Worm (Caenorhabditis elegans) whole organism, midembryonic: Measurements from ENCODE around the gene nrde-2.

Experiments
- cog-1 ChIP-seq: sonication (generic microtip); optimal IDR thresholded peaks from 2 replicates; lab custom pipeline; 2016; ENCODE audit warnings: missing genetic modification characterization, missing compliant biosample characterization
- flt-1 ChIP-seq: fragments of 200-800 bp; sonication (Bioruptor generic); IDR thresholded peaks from 2 replicates; pipeline ENCODE4 v1.3.6; 2022; ENCODE audit warnings: missing genetic modification characterization, missing compliant biosample characterization
- klf-2 ChIP-seq: fragments of 200-800 bp; sonication (Bioruptor generic); conservative IDR thresholded peaks from 2 replicates; pipeline ENCODE4 v1.3.6; 2022; ENCODE audit warnings: missing genetic modification reagents, missing genetic modification characterization, missing compliant biosample characterization
- med-1 ChIP-seq: sonication (generic microtip); optimal IDR thresholded peaks from 2 replicates; lab custom pipeline; 2017; ENCODE audit warnings: missing genetic modification characterization, mild to moderate bottlenecking, missing compliant biosample characterization, antibody characterized with exemption, missing genetic modification reagents; ENCODE audit not compliant: insufficient read depth
- ztf-23 ChIP-seq: fragments of 200-800 bp; sonication (Bioruptor generic); IDR thresholded peaks from 2 replicates; pipeline ENCODE4 v1.3.6; 2022; ENCODE audit warnings: missing genetic modification reagents, missing genetic modification characterization, missing compliant biosample characterization
- ztf-29 ChIP-seq: fragments of 200-800 bp; sonication (Bioruptor generic); IDR thresholded peaks from 2 replicates; pipeline ENCODE4 v1.3.6; 2022; ENCODE audit warnings: missing genetic modification reagents, missing genetic modification characterization, missing compliant biosample characterization

ce11 chrII:10230972-10231371 lies 16.5 kb downstream of the nrde-2 start, which contains the start of gene T01E8.8:
- TF ChIP-seq flt-1 (GFP tag; lab: Robert Waterston, UW) (no peak), ztf-29 (GFP tag; lab: Robert Waterston, UW) (no peak), cog-1 (tag; lab: Kevin White, UChicago) (no peak), ztf-23 (no peak), klf-2 (GFP tag; lab: Robert Waterston, UW) (no peak), med-1 (GFP tag; lab: Kevin White, UChicago) (no peak)
